Worm (Caenorhabditis elegans) whole organism, L1 larva: Measurements from ENCODE around the gene cyh-1.

Experiments
- C04F5.9 ChIP-seq: sonication (generic microtip); optimal IDR thresholded peaks from 2 replicates; lab custom pipeline; 2016; ENCODE audit warnings: missing genetic modification characterization, missing compliant biosample characterization
- C16A3.4 ChIP-seq: fragments of 150-350 bp; optimal IDR thresholded peaks from 2 replicates; lab custom pipeline; 2014; ENCODE audit warnings: missing biosample characterization, missing genetic modification characterization
- C34B4.2 ChIP-seq: sonication (generic microtip); optimal IDR thresholded peaks from 2 replicates; lab custom pipeline; 2017; ENCODE audit warnings: mild to moderate bottlenecking, missing genetic modification characterization, missing compliant biosample characterization
- F16B12.6 ChIP-seq: fragments of 150-350 bp; optimal IDR thresholded peaks from 2 replicates; lab custom pipeline; 2014; ENCODE audit warnings: missing biosample characterization, missing genetic modification characterization
- Y116A8C.19 ChIP-seq: sonication (generic microtip); optimal IDR thresholded peaks from 2 replicates; lab custom pipeline; 2016; ENCODE audit warnings: missing compliant biosample characterization, missing genetic modification characterization, borderline replicate concordance
- alr-1 ChIP-seq: fragments of 200-800 bp; sonication (Bioruptor generic); optimal IDR thresholded peaks from 2 replicates; lab custom pipeline; 2018; ENCODE audit warnings: borderline replicate concordance, mild to moderate bottlenecking, missing genetic modification characterization, missing compliant biosample characterization
- blmp-1 ChIP-seq: fragments of 150-350 bp; optimal IDR thresholded peaks from 2 replicates; lab custom pipeline; 2014; ENCODE audit warnings: missing biosample characterization, missing genetic modification characterization
- ceh-63 ChIP-seq: fragments of 200-800 bp; sonication (Bioruptor generic); optimal IDR thresholded peaks from 2 replicates; lab custom pipeline; 2018; ENCODE audit warnings: mild to moderate bottlenecking, missing genetic modification characterization, missing compliant biosample characterization
- ceh-82 ChIP-seq, 3 experiments: fragments of 150-350 bp in 1 of 3; sonication (generic microtip) in 2 of 3; optimal IDR thresholded peaks; 2 replicates each; lab custom pipeline; 2014 to 2017; ENCODE audit warnings: missing biosample characterization in 3 of 3, missing genetic modification characterization in 3 of 3
- dpl-1 ChIP-seq, 3 experiments: fragments of 150-350 bp in 2 of 3; sonication (generic microtip) in 1 of 3; optimal IDR thresholded peaks; 2 replicates each; lab custom pipeline; 2014 to 2017; ENCODE audit warnings: missing biosample characterization in 3 of 3, missing genetic modification characterization in 3 of 3, missing genetic modification reagents in 3 of 3
- efl-1 ChIP-seq, 4 experiments: fragments of 150-350 bp; optimal IDR thresholded peaks in 3 of 4; peaks in 1 of 4; 1 replicate in 1 of 4; 2 replicates in 3 of 4; lab custom pipeline; 2014; ENCODE audit warnings: missing biosample characterization in 2 of 4, missing genetic modification characterization in 2 of 4, missing genetic modification reagents in 2 of 4
- efl-3 ChIP-seq: fragments of 200-800 bp; sonication (Bioruptor generic); optimal IDR thresholded peaks from 2 replicates; lab custom pipeline; 2018; ENCODE audit warnings: mild to moderate bottlenecking, missing genetic modification characterization, missing compliant biosample characterization
- elt-3 ChIP-seq, 6 experiments: fragments of 150-350 bp in 1 of 6; sonication (generic microtip); optimal IDR thresholded peaks; 2 replicates each; lab custom pipeline; 2017 to 2018; ENCODE audit warnings: missing biosample characterization in 6 of 6, missing genetic modification characterization in 6 of 6, inconsistent platforms in 1 of 6
- fkh-10 ChIP-seq: sonication (generic microtip); optimal IDR thresholded peaks from 2 replicates; lab custom pipeline; 2017; ENCODE audit warnings: missing biosample characterization, missing genetic modification reagents, missing genetic modification characterization
- grh-1 ChIP-seq: fragments of 200-800 bp; sonication (Bioruptor generic); IDR thresholded peaks from 2 replicates; pipeline ENCODE4 v1.3.6; 2022; ENCODE audit warnings: missing genetic modification reagents, missing genetic modification characterization, missing compliant biosample characterization
- hlh-4 ChIP-seq: sonication (generic microtip); optimal IDR thresholded peaks from 2 replicates; lab custom pipeline; 2016; ENCODE audit warnings: mild to moderate bottlenecking, missing genetic modification characterization, missing compliant biosample characterization
- jun-1 ChIP-seq: fragments of 150-350 bp; optimal IDR thresholded peaks from 2 replicates; lab custom pipeline; 2014; ENCODE audit warnings: missing biosample characterization, missing genetic modification reagents, missing genetic modification characterization
- lin-14 ChIP-seq: fragments of 200-800 bp; sonication (Bioruptor generic); optimal IDR thresholded peaks from 2 replicates; lab custom pipeline; 2018; ENCODE audit warnings: mild to moderate bottlenecking, missing genetic modification characterization, moderate library complexity, missing compliant biosample characterization
- lsy-2 ChIP-seq, 2 experiments: fragments of 150-350 bp; optimal IDR thresholded peaks; 2 replicates each; lab custom pipeline; 2014; ENCODE audit warnings: missing biosample characterization in 2 of 2, missing genetic modification characterization in 2 of 2
- mdl-1 ChIP-seq, 2 experiments: fragments of 150-350 bp; optimal IDR thresholded peaks; 2 replicates each; lab custom pipeline; 2014 to 2017; ENCODE audit warnings: missing biosample characterization in 2 of 2, missing genetic modification characterization in 2 of 2, inconsistent platforms in 1 of 2
- nhr-20 ChIP-seq: sonication (generic microtip); optimal IDR thresholded peaks from 2 replicates; lab custom pipeline; 2016; ENCODE audit warnings: mild to moderate bottlenecking, missing genetic modification characterization, missing compliant biosample characterization
- nhr-28 ChIP-seq: fragments of 150-350 bp; optimal IDR thresholded peaks from 2 replicates; lab custom pipeline; 2014; ENCODE audit warnings: missing biosample characterization, missing genetic modification characterization
- pqm-1 ChIP-seq: sonication (generic microtip); optimal IDR thresholded peaks from 3 replicates; lab custom pipeline; 2017; ENCODE audit warnings: missing biosample characterization, missing genetic modification characterization
- sptf-1 ChIP-seq: fragments of 150-350 bp; optimal IDR thresholded peaks from 2 replicates; lab custom pipeline; 2014; ENCODE audit warnings: missing biosample characterization, missing genetic modification characterization
- unc-130 ChIP-seq: fragments of 150-350 bp; optimal IDR thresholded peaks from 2 replicates; lab custom pipeline; 2017; ENCODE audit warnings: missing biosample characterization, missing genetic modification characterization, inconsistent platforms
- unc-62 ChIP-seq: fragments of 150-350 bp; optimal IDR thresholded peaks from 2 replicates; lab custom pipeline; 2014; ENCODE audit warnings: missing biosample characterization, missing genetic modification reagents, missing genetic modification characterization
- vab-15 ChIP-seq: sonication (generic microtip); optimal IDR thresholded peaks from 2 replicates; lab custom pipeline; 2017; ENCODE audit warnings: missing genotype, mild to moderate bottlenecking, missing genetic modification characterization, missing compliant biosample characterization
- ztf-11 ChIP-seq, 2 experiments: sonication (generic microtip); optimal IDR thresholded peaks; 2 replicates each; lab custom pipeline; 2016 to 2017; ENCODE audit warnings: missing genetic modification characterization in 2 of 2, missing biosample characterization in 1 of 2, missing compliant biosample characterization in 1 of 2

cyh-1 gene

ce11 chrII:3555281-3555680, 50.5 kb downstream of the cyh-1 start (continued):
- TF ChIP-seq ceh-82 (tag; optimal IDR thresholded peaks at IDR 0.05; lab: Kevin White, UChicago) (no peak), Y116A8C.19 (tag; lab: Kevin White, UChicago) (no peak), jun-1 (tag; lab: Kevin White, UChicago) (no peak), C34B4.2 (tag; lab: Kevin White, UChicago) (no peak), nhr-20 (tag; lab: Kevin White, UChicago) (peak; percentile 55), F16B12.6 (tag; lab: Kevin White, UChicago) (no peak), unc-62 (GFP tag; lab: Kevin White, UChicago) (no peak), grh-1 (no peak), efl-1 (optimal IDR thresholded peaks at IDR 0.05; lab: Kevin White, UChicago) (no peak), efl-1 (GFP tag; optimal IDR thresholded peaks at IDR 0.05 in 1 of 2; lab: Kevin White, UChicago) (peak in 1 of 2 experiments; percentile 19), dpl-1 (GFP tag; optimal IDR thresholded peaks at IDR 0.05; lab: Kevin White, UChicago) (peak in 1 of 3 experiments; percentile 12), ceh-63 (GFP tag; lab: Kevin White, UChicago) (no peak)

- TF ChIP-seq efl-3 (GFP tag; lab: Kevin White, UChicago) = no peak
- TF ChIP-seq nhr-28 (tag; lab: Kevin White, UChicago) = no peak
- TF ChIP-seq vab-15 = no peak
- no peak for TF ChIP-seq grh-1
- peak; percentile 13 for TF ChIP-seq lin-14 (GFP tag; lab: Kevin White, UChicago)
- peak in 4 of 6 experiments; percentile 10 to 78 (median 48) for TF ChIP-seq elt-3 (tag; optimal IDR thresholded peaks at IDR 0.05; lab: Kevin White, UChicago)
- TF ChIP-seq blmp-1 (tag; lab: Kevin White, UChicago) = peak; percentile 68
These were observed 51.8 kb downstream of the cyh-1 start for ce11 chrII:3556584-3556983.

ce11 chrII:3557417-3557816, 52.6 kb downstream of the cyh-1 start, which contains the start of gene lgc-45:
Gene lgc-45, plus strand, starts transcription at chrII:3557472.
- no peak for TF ChIP-seq nhr-28 (tag; lab: Kevin White, UChicago)
- TF ChIP-seq lsy-2 (tag; optimal IDR thresholded peaks at IDR 0.05; lab: Kevin White, UChicago) = no peak
- no peak for TF ChIP-seq ztf-11 (tag; optimal IDR thresholded peaks at IDR 0.05; lab: Kevin White, UChicago)
- no peak for TF ChIP-seq sptf-1 (tag; lab: Kevin White, UChicago)
- TF ChIP-seq nhr-20 (tag; lab: Kevin White, UChicago) = no peak
- TF ChIP-seq C16A3.4 (tag; lab: Kevin White, UChicago) = no peak
- TF ChIP-seq hlh-4 (tag; lab: Kevin White, UChicago) = no peak
- TF ChIP-seq pqm-1 (tag; lab: Kevin White, UChicago) = no peak
- no peak for TF ChIP-seq C34B4.2 (tag; lab: Kevin White, UChicago)
- no peak for TF ChIP-seq unc-130
- TF ChIP-seq mdl-1 (tag; optimal IDR thresholded peaks at IDR 0.05; lab: Kevin White, UChicago) = no peak
- no peak for TF ChIP-seq fkh-10 (GFP tag; lab: Kevin White, UChicago)
- no peak for TF ChIP-seq C04F5.9
- no peak for TF ChIP-seq alr-1 (tag; lab: Kevin White, UChicago)
